Worm (Caenorhabditis elegans) whole organism, mixed stage, embryonic: Measurements from ENCODE around the gene glr-8.
A peak's percentile ranks its signal among the peaks of the same experiment; 100 is the strongest.

ENCODE experiments used
- bed-3 ChIP-seq: fragments of 200-800 bp; sonication (Bioruptor generic); optimal IDR thresholded peaks from 3 replicates; lab custom pipeline; 2018; ENCODE audit warnings: mild to moderate bottlenecking, missing genetic modification characterization, moderate library complexity, missing compliant biosample characterization
- blmp-1 ChIP-seq: fragments of 150-350 bp; optimal IDR thresholded peaks from 2 replicates; lab custom pipeline; 2014; ENCODE audit warnings: missing biosample characterization, missing genetic modification characterization
- ceh-39 ChIP-seq: fragments of 150-350 bp; optimal IDR thresholded peaks from 2 replicates; lab custom pipeline; 2014; ENCODE audit warnings: missing biosample characterization, missing genetic modification characterization
- ceh-43 ChIP-seq: fragments of 200-800 bp; sonication (Bioruptor generic); optimal IDR thresholded peaks from 2 replicates; lab custom pipeline; 2018; ENCODE audit warnings: mild to moderate bottlenecking, missing genetic modification characterization, moderate library complexity, missing compliant biosample characterization
- ceh-83 ChIP-seq: fragments of 200-800 bp; sonication (Bioruptor generic); optimal IDR thresholded peaks from 2 replicates; lab custom pipeline; 2018; ENCODE audit warnings: mild to moderate bottlenecking, missing genetic modification characterization, missing compliant biosample characterization
- ces-1 ChIP-seq: fragments of 150-350 bp; optimal IDR thresholded peaks from 2 replicates; lab custom pipeline; 2014; ENCODE audit warnings: missing biosample characterization, missing genetic modification reagents, missing genetic modification characterization
- cnd-1 ChIP-seq: fragments of 200-800 bp; sonication (Bioruptor generic); optimal IDR thresholded peaks from 2 replicates; lab custom pipeline; 2018; ENCODE audit warnings: mild to moderate bottlenecking, missing genetic modification characterization, missing compliant biosample characterization
- elt-3 ChIP-seq: fragments of 150-350 bp; optimal IDR thresholded peaks from 2 replicates; lab custom pipeline; 2014; ENCODE audit warnings: missing biosample characterization, missing genetic modification characterization
- flh-1 ChIP-seq: fragments of 200-800 bp; sonication (Bioruptor generic); optimal IDR thresholded peaks from 2 replicates; lab custom pipeline; 2018; ENCODE audit warnings: mild to moderate bottlenecking, missing genetic modification characterization, moderate library complexity, missing compliant biosample characterization
- ham-2 ChIP-seq: fragments of 200-800 bp; sonication (Bioruptor generic); optimal IDR thresholded peaks from 2 replicates; lab custom pipeline; 2018; ENCODE audit warnings: mild to moderate bottlenecking, missing genetic modification characterization, missing compliant biosample characterization
- hlh-1 ChIP-seq: fragments of 150-350 bp; optimal IDR thresholded peaks from 2 replicates; lab custom pipeline; 2014; ENCODE audit warnings: missing biosample characterization, missing genetic modification reagents, missing genetic modification characterization
- lin-13 ChIP-seq: fragments of 150-350 bp; optimal IDR thresholded peaks from 2 replicates; lab custom pipeline; 2014; ENCODE audit warnings: missing biosample characterization, missing genetic modification characterization
- lin-32 ChIP-seq: fragments of 200-800 bp; sonication (Bioruptor generic); optimal IDR thresholded peaks from 2 replicates; lab custom pipeline; 2018; ENCODE audit warnings: mild to moderate bottlenecking, missing genetic modification characterization, missing compliant biosample characterization
- lsy-2 ChIP-seq: fragments of 150-350 bp; optimal IDR thresholded peaks from 2 replicates; lab custom pipeline; 2014; ENCODE audit warnings: missing biosample characterization, missing genetic modification characterization
- mab-5 ChIP-seq: fragments of 150-350 bp; optimal IDR thresholded peaks from 2 replicates; lab custom pipeline; 2014; ENCODE audit warnings: missing biosample characterization, missing genetic modification characterization
- mep-1 ChIP-seq: fragments of 150-350 bp; optimal IDR thresholded peaks from 2 replicates; lab custom pipeline; 2017; ENCODE audit warnings: missing biosample characterization, missing genetic modification reagents, missing genetic modification characterization, inconsistent platforms
- nhr-12 ChIP-seq: fragments of 150-350 bp; optimal IDR thresholded peaks from 2 replicates; lab custom pipeline; 2014; ENCODE audit warnings: missing biosample characterization, missing genetic modification characterization
- nhr-2 ChIP-seq: fragments of 150-350 bp; optimal IDR thresholded peaks from 2 replicates; lab custom pipeline; 2014; ENCODE audit warnings: missing biosample characterization, missing genetic modification characterization
- nhr-28 ChIP-seq: fragments of 150-350 bp; optimal IDR thresholded peaks from 2 replicates; lab custom pipeline; 2014; ENCODE audit warnings: missing biosample characterization, missing genetic modification characterization
- nhr-76 ChIP-seq: sonication (generic microtip); optimal IDR thresholded peaks from 2 replicates; lab custom pipeline; 2017; ENCODE audit warnings: missing biosample characterization, missing genetic modification characterization
- pha-4 ChIP-seq: fragments of 150-350 bp; optimal IDR thresholded peaks from 2 replicates; lab custom pipeline; 2018; ENCODE audit warnings: missing biosample characterization, missing genetic modification reagents, missing genetic modification characterization
- sem-2 ChIP-seq: fragments of 200-800 bp; sonication (Bioruptor generic); optimal IDR thresholded peaks from 2 replicates; lab custom pipeline; 2018; ENCODE audit warnings: mild to moderate bottlenecking, missing genetic modification characterization, missing compliant biosample characterization
- snpc-4 ChIP-seq: fragments of 150-350 bp; optimal IDR thresholded peaks from 2 replicates; lab custom pipeline; 2014; ENCODE audit warnings: missing biosample characterization, missing genetic modification characterization
- sptf-1 ChIP-seq: sonication (generic microtip); optimal IDR thresholded peaks from 2 replicates; lab custom pipeline; 2017; ENCODE audit warnings: mild to moderate bottlenecking, missing genetic modification characterization, moderate library complexity, missing compliant biosample characterization
- tbx-8 ChIP-seq: fragments of 200-800 bp; sonication (Bioruptor generic); optimal IDR thresholded peaks from 2 replicates; lab custom pipeline; 2018; ENCODE audit warnings: mild to moderate bottlenecking, missing genetic modification characterization, moderate library complexity, missing compliant biosample characterization
- unc-120 ChIP-seq: sonication (generic microtip); optimal IDR thresholded peaks from 2 replicates; lab custom pipeline; 2017; ENCODE audit warnings: missing genetic modification characterization, missing compliant biosample characterization; ENCODE audit not compliant: poor library complexity, severe bottlenecking
- unc-39 ChIP-seq: fragments of 150-350 bp; optimal IDR thresholded peaks from 2 replicates; lab custom pipeline; 2014; ENCODE audit warnings: missing biosample characterization, missing genetic modification characterization
- unc-62 ChIP-seq: fragments of 150-350 bp; optimal IDR thresholded peaks from 2 replicates; lab custom pipeline; 2014; ENCODE audit warnings: missing biosample characterization, missing genetic modification reagents, missing genetic modification characterization
- zip-8 ChIP-seq: fragments of 150-350 bp; optimal IDR thresholded peaks from 2 replicates; lab custom pipeline; 2014; ENCODE audit warnings: missing biosample characterization, missing genetic modification characterization
- ztf-11 ChIP-seq: fragments of 150-350 bp; optimal IDR thresholded peaks from 2 replicates; lab custom pipeline; 2014; ENCODE audit warnings: missing biosample characterization, missing genetic modification characterization

Gene glr-8

DNA sequence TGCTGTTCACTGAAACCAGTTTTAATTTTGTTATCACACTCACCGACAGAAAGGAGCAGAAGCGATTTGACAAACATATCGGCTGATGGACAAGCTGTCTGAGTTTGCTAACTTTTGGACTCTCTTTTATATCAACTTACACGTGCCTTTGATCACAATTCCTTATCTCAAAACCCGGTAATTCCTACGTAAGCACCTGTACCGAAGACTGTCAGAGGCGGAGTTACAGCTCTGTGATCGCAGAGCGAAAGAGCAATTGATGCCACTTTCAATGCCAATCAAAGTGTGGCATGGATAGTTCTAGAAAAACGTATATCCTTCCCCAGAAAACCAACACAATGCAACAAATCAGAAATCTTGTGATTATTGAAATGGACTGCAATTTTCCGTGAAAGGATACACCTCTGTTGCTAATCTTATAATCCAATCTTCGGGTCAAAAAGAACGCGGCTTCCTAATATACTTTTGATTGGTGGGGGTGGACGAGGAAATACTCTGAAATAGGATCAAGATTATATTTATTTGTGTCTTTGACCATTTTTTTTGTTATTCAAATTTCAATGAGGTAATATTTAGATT, 31.0 kb downstream of the glr-8 start, which contains the start of gene ilys-5:
Gene ilys-5, minus strand, starts transcription at position 140 of the 579 bp plus-strand sequence.
- TF ChIP-seq nhr-76 (tag; lab: Kevin White, UChicago), result no peak
- no peak for TF ChIP-seq flh-1 (GFP tag; lab: Kevin White, UChicago)
- TF ChIP-seq unc-120 (tag; lab: Kevin White, UChicago), result no peak
- TF ChIP-seq sptf-1, result no peak
- TF ChIP-seq sem-2 (GFP tag; lab: Kevin White, UChicago), result no peak

DNA sequence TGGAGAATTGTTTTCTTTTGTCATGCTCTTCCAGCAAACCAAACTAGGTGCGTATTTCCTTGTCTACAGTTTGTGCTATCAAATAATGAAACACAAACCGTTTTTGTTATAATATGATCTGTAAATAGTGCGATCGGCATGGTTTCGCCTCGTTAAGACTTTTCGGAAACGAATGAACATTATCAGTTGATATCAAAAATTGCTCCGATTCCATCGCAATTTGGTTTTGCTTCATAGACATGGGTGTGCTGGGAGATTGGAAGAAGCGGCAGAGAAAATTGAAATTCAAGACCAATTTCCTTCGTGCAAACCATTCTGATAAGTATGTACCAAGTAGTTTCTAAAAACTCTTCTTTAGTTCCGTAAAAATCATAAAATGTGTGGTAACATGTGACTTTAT, 32.3 kb downstream of the glr-8 start:
- no peak for TF ChIP-seq unc-62 (GFP tag; lab: Kevin White, UChicago)
- TF ChIP-seq nhr-76 (tag; lab: Kevin White, UChicago), result no peak
- no peak for TF ChIP-seq flh-1 (GFP tag; lab: Kevin White, UChicago)
- no peak for TF ChIP-seq elt-3
- TF ChIP-seq nhr-12, result no peak
- TF ChIP-seq tbx-8 (GFP tag; lab: Kevin White, UChicago), result no peak
- no peak for TF ChIP-seq unc-120 (tag; lab: Kevin White, UChicago)
- TF ChIP-seq pha-4, result no peak
- TF ChIP-seq hlh-1 (tag; lab: Kevin White, UChicago), result no peak
- no peak for TF ChIP-seq lin-32
- TF ChIP-seq sptf-1, result no peak
- TF ChIP-seq nhr-28, result no peak
- no peak for TF ChIP-seq sem-2 (GFP tag; lab: Kevin White, UChicago)
- no peak for TF ChIP-seq ceh-83 (GFP tag; lab: Kevin White, UChicago)
- no peak for TF ChIP-seq blmp-1 (tag; lab: Kevin White, UChicago)
- no peak for TF ChIP-seq mab-5
- no peak for TF ChIP-seq snpc-4 (tag; lab: Kevin White, UChicago)
- TF ChIP-seq, all 35 proteins: peak for 0

DNA sequence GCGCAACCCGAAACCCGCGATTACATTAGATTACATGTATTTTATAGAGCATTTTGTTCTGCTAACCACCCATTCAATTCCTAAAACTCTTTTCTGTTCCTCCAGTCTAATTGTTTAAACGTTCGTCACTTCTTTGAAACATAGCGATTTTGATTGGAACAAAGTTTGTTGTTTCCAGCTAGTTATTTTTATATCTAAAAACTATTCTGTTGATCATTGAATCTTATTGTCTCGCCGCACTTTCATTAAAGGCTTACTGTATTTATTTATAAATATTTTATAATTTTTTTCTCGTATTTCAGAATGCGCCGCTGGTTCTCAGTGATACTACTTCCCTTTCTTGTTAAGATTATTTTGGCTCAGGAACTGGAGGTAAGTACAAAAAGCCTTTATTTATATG, 36.9 kb downstream of the glr-8 start, which contains the start of gene T14E8.2:
Gene T14E8.2, plus strand, starts transcription at position 301 of the 400 bp plus-strand sequence.
- peak; percentile 70 for TF ChIP-seq ces-1 (GFP tag; lab: Kevin White, UChicago)
- TF ChIP-seq ztf-11 (tag; lab: Kevin White, UChicago), result no peak

DNA sequence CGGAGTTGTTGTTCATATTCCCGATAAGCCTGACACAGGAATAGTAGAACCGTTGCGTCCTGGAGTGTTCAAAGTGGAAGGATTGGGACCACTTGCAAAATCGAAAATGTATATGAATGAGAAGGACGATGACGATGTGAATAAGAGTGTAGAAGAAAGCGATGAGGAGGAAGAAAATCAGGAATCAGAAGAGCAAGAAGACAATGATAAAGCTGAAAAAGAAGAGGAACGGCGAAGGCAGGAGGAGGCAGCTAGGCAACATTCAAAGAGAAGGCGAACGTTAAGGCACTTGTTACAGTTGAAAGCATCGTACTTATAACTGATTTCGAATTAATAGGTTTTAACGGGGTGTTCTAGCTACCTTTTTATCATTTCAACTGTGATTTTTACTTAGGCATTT, 37.9 kb downstream of the glr-8 start:
- TF ChIP-seq unc-62 (GFP tag; lab: Kevin White, UChicago) (no peak), bed-3 (GFP tag; lab: Kevin White, UChicago) (no peak), ces-1 (GFP tag; lab: Kevin White, UChicago) (no peak), unc-39 (tag; lab: Kevin White, UChicago) (no peak), ceh-39 (tag; lab: Kevin White, UChicago) (no peak), ztf-11 (tag; lab: Kevin White, UChicago) (no peak), ceh-43 (GFP tag; lab: Kevin White, UChicago) (no peak), mep-1 (tag; lab: Kevin White, UChicago) (no peak), nhr-28 (no peak)

DNA sequence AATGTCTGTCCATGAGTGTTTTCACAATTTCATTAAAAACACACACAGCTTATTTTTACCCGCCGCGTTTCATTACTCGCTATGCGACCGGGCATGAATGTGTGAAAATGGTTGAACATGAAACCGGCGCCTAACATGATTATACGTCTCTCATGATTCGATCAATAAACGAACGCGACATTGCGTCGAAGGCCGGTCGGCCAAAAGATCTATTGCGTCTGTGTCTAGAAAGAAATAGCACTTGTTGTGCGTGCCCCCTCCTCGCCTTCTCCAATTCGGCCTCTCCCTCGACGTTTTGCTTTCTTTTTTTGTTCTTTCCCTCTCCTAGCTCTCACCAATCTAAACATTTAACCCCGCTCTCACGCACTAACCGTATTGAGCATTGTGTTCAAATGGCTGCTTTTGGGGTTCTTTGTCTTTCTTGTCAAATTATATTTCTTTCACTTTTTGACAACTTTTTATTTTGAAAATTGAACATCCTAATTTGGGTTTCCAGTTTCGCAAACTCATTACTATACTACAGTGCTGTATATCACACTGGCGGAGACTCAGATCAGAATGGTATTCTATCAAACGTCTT, 45.4 kb downstream of the glr-8 start:
- no peak for TF ChIP-seq zip-8 (tag; lab: Kevin White, UChicago)
- TF ChIP-seq tbx-8 (GFP tag; lab: Kevin White, UChicago), result no peak
- no peak for TF ChIP-seq nhr-2 (tag; lab: Kevin White, UChicago)

DNA sequence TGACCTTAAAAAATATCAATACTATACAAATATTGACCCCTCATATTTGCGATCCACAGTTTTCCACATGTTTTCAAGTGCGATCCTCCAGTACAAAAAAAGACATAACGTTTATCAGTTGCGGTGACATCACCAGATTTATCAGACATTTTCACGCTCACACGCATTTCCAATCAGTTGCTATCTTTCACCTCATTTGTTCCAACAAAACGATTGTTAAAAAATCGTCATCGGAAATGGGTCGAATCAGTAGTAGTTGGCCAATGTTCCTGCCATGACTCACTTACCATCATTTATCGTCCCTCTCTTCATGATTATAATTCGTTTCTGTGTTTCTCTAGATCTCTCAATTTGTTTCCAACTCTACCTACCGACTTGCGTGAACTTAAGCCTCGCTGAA, 45.9 kb downstream of the glr-8 start:
- TF ChIP-seq zip-8 (tag; lab: Kevin White, UChicago) (no peak), cnd-1 (tag; lab: Kevin White, UChicago) (no peak), unc-39 (tag; lab: Kevin White, UChicago) (no peak), ceh-83 (GFP tag; lab: Kevin White, UChicago) (no peak), sem-2 (GFP tag; lab: Kevin White, UChicago) (no peak), lin-13 (no peak), flh-1 (GFP tag; lab: Kevin White, UChicago) (no peak), unc-120 (tag; lab: Kevin White, UChicago) (no peak), lsy-2 (tag; lab: Kevin White, UChicago) (no peak), ham-2 (GFP tag; lab: Kevin White, UChicago) (no peak), pha-4 (no peak), sptf-1 (no peak), mep-1 (tag; lab: Kevin White, UChicago) (no peak), hlh-1 (tag; lab: Kevin White, UChicago) (no peak), ztf-11 (tag; lab: Kevin White, UChicago) (no peak)
